Worm (Caenorhabditis elegans): Measurements from ENCODE around the gene Y47D7A.6.

Y47D7A.6 gene

ce11 chrV:4418116-4418515 lies at the start of gene Y47D7A.6:
TSS of gene Y47D7A.6 (minus strand) at chrV:4418216.
- TF ChIP-seq pes-1 (GFP tag; IDR thresholded peaks at IDR 0.05) (no peak), flt-1 (GFP tag; IDR thresholded peaks at IDR 0.05) (no peak), hmg-4 (GFP tag; optimal IDR thresholded peaks at IDR 0.05) (no peak), scrt-1 (GFP tag; IDR thresholded peaks at IDR 0.05) (no peak), sea-1 (GFP tag; conservative IDR thresholded peaks at IDR 0.05) (no peak), tbx-11 (GFP tag; IDR thresholded peaks at IDR 0.05) (no peak), ets-7 (tag; optimal IDR thresholded peaks at IDR 0.05) (no peak), tra-4 (tag; optimal IDR thresholded peaks at IDR 0.05) (no peak), hmbx-1 (tag; optimal IDR thresholded peaks at IDR 0.05) (no peak)

DNA sequence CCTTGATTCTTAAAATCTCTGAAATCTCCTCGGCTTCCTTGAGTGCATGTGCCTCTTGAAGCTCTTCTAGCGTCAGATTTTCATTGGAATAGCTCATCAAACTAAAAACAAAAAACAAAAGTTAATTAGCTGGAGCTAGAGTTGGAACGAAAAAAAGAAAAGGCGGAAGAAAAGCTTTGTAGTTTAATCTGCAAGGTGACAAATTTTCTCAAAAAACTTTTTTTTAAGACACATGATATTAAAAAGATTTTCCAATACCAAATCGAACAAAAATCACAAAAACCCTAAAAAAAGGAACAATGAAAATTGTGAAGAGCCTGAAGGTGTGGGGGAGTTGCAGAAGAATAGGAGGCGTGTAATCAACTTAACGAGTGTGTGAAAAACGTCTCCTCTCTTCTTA lies 36.6 kb upstream of the Y47D7A.6 start, which contains the start of gene gnrr-5:
Gene gnrr-5, minus strand, starts transcription at position 101 of the 400 bp plus-strand sequence.
- TF ChIP-seq F13C5.2 (tag; optimal IDR thresholded peaks at IDR 0.05), result no peak
- no peak for TF ChIP-seq hnd-1 (tag; optimal IDR thresholded peaks at IDR 0.05)
- TF ChIP-seq hmg-4 (GFP tag; optimal IDR thresholded peaks at IDR 0.05), result no peak
- no peak for TF ChIP-seq tra-4 (tag; optimal IDR thresholded peaks at IDR 0.05)
- no peak for TF ChIP-seq ama-1 (optimal IDR thresholded peaks at IDR 0.05)
- no peak for TF ChIP-seq ets-7 (tag; optimal IDR thresholded peaks at IDR 0.05)
- no peak for TF ChIP-seq ceh-36 (tag; optimal IDR thresholded peaks at IDR 0.05)
- no peak for TF ChIP-seq B0310.2 (tag; optimal IDR thresholded peaks at IDR 0.05)
- no peak for TF ChIP-seq hmbx-1 (tag; optimal IDR thresholded peaks at IDR 0.05)
- no peak for TF ChIP-seq sea-1 (GFP tag; conservative IDR thresholded peaks at IDR 0.05)
- TF ChIP-seq pes-1 (GFP tag; IDR thresholded peaks at IDR 0.05), result no peak
- TF ChIP-seq tbx-11 (GFP tag; IDR thresholded peaks at IDR 0.05), result no peak
- no peak for TF ChIP-seq ceh-13 (GFP tag; optimal IDR thresholded peaks at IDR 0.05)
- TF ChIP-seq scrt-1 (GFP tag; IDR thresholded peaks at IDR 0.05), result no peak
- no peak for TF ChIP-seq flt-1 (GFP tag; IDR thresholded peaks at IDR 0.05)
- no peak for TF ChIP-seq tbx-37 (GFP tag; conservative IDR thresholded peaks at IDR 0.05)
- no peak for TF ChIP-seq aly-1 (tag; optimal IDR thresholded peaks at IDR 0.05)

- peak; percentile 59 for TF ChIP-seq F13C5.2 (tag; optimal IDR thresholded peaks at IDR 0.05)
- TF ChIP-seq tra-4 (tag; optimal IDR thresholded peaks at IDR 0.05), result no peak
Measured at ce11 chrV:4450523-4451089, 32.6 kb upstream of the Y47D7A.6 start, which contains the start of gene rft-2. TSS of gene rft-2 (minus strand) at chrV:4450563.

- TF ChIP-seq tra-4 (tag; optimal IDR thresholded peaks at IDR 0.05), result no peak
Measured at ce11 chrV:4447637-4448036, 29.6 kb upstream of the Y47D7A.6 start.

- TF ChIP-seq aly-1 (tag; optimal IDR thresholded peaks at IDR 0.05) (no peak), pes-1 (GFP tag; IDR thresholded peaks at IDR 0.05) (no peak), tra-4 (tag; optimal IDR thresholded peaks at IDR 0.05) (no peak), flt-1 (GFP tag; IDR thresholded peaks at IDR 0.05) (no peak), hmbx-1 (tag; optimal IDR thresholded peaks at IDR 0.05) (no peak)
Measured at ce11 chrV:4442749-4443381, 24.8 kb upstream of the Y47D7A.6 start, which contains the start of gene rft-1. TSS of gene rft-1 (minus strand) at chrV:4443223.

- TF ChIP-seq ets-7 (tag; optimal IDR thresholded peaks at IDR 0.05) (no peak), F13C5.2 (tag; optimal IDR thresholded peaks at IDR 0.05) (no peak), hnd-1 (tag; optimal IDR thresholded peaks at IDR 0.05) (no peak), tbx-11 (GFP tag; IDR thresholded peaks at IDR 0.05) (no peak), hmg-4 (GFP tag; optimal IDR thresholded peaks at IDR 0.05) (no peak), pes-1 (GFP tag; IDR thresholded peaks at IDR 0.05) (no peak), tra-4 (tag; optimal IDR thresholded peaks at IDR 0.05) (no peak), aly-1 (tag; optimal IDR thresholded peaks at IDR 0.05) (no peak), tbx-37 (GFP tag; conservative IDR thresholded peaks at IDR 0.05) (no peak), ama-1 (optimal IDR thresholded peaks at IDR 0.05) (no peak), hmbx-1 (tag; optimal IDR thresholded peaks at IDR 0.05) (no peak), ceh-36 (tag; optimal IDR thresholded peaks at IDR 0.05) (no peak)
Measured at ce11 chrV:4437215-4437614, 19.2 kb upstream of the Y47D7A.6 start.

DNA sequence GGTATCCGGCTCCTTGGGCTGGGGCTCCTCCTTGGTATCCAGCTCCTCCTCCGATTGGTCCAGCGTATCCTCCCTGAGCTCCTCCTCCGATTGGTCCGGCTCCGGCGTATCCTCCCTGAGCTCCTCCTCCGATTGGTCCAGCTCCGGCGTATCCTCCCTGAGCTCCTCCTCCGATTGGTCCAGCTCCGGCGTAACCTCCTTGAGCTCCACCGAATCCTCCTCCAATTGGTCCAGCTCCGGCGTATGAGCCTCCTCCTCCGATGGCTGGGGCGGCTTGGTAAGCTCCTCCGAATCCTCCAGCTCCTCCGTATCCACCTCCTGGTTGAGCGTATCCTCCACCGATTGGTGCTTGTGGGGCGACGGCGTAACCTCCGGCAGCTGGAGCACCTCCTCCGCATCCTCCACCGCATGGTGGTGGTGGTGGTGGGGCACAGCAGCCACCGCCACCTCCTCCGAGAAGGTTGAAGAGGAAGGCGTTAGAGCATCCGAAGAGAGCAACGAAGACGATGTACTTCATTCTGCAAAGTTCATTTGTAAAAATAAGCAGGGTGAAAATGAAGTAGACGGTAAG lies 17.5 kb upstream of the Y47D7A.6 start, which contains the start of gene Y47D7A.13:
Gene Y47D7A.13, minus strand, starts transcription at position 517 of the 571 bp plus-strand sequence.
- TF ChIP-seq hnd-1 (tag; optimal IDR thresholded peaks at IDR 0.05) (no peak), hmg-4 (GFP tag; optimal IDR thresholded peaks at IDR 0.05) (no peak), tbx-37 (GFP tag; conservative IDR thresholded peaks at IDR 0.05) (no peak), ama-1 (optimal IDR thresholded peaks at IDR 0.05) (no peak), sea-1 (GFP tag; conservative IDR thresholded peaks at IDR 0.05) (no peak)

DNA sequence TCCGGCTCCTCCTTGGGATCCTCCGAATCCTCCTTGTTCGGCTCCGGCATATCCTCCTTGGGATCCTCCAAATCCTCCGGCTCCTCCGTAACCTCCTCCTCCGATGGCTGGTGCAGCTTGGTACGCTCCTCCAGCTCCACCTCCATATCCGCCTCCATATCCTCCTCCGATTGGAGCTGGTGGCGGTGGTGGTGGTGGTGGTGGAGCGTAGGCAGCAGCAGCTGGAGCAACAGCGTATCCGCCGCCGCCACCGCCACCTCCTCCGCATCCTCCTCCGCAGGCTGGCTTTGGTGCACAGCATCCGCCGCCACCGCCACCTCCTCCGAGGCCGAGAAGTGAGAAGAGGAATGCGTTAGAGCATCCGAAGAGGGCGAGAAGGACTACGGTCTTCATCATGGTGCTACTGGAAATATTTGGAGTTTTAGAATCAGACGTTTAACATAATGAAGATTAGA lies 14.8 kb upstream of the Y47D7A.6 start, which contains the start of gene Y47D7A.15:
Gene Y47D7A.15, minus strand, starts transcription at position 405 of the 455 bp plus-strand sequence.
- TF ChIP-seq pes-1 (GFP tag; IDR thresholded peaks at IDR 0.05), result no peak
- no peak for TF ChIP-seq scrt-1 (GFP tag; IDR thresholded peaks at IDR 0.05)
- no peak for TF ChIP-seq tra-4 (tag; optimal IDR thresholded peaks at IDR 0.05)
- TF ChIP-seq ama-1 (optimal IDR thresholded peaks at IDR 0.05), result no peak
- no peak for TF ChIP-seq aly-1 (tag; optimal IDR thresholded peaks at IDR 0.05)
- TF ChIP-seq tbx-37 (GFP tag; conservative IDR thresholded peaks at IDR 0.05), result no peak
- no peak for TF ChIP-seq F13C5.2 (tag; optimal IDR thresholded peaks at IDR 0.05)
- TF ChIP-seq tbx-11 (GFP tag; IDR thresholded peaks at IDR 0.05), result no peak
- no peak for TF ChIP-seq B0310.2 (tag; optimal IDR thresholded peaks at IDR 0.05)
- no peak for TF ChIP-seq hmg-4 (GFP tag; optimal IDR thresholded peaks at IDR 0.05)
- no peak for TF ChIP-seq flt-1 (GFP tag; IDR thresholded peaks at IDR 0.05)

Data from whole organism, early embryonic.